Fruit fly (Drosophila melanogaster) whole organism, embryonic: Measurements from ENCODE around the gene CG5966.
A peak's percentile ranks its signal among the peaks of the same experiment; 100 is the strongest.

Experiments
- Abd-B ChIP-seq: fragments of 200-800 bp; sonication (Bioruptor generic); optimal IDR thresholded peaks from 2 replicates; lab custom pipeline; 2018; ENCODE audit warnings: missing biosample characterization, mild to moderate bottlenecking, missing genetic modification characterization, moderate library complexity
- Adf1 ChIP-seq: fragments of 200-800 bp; sonication (Bioruptor generic); IDR thresholded peaks from 2 replicates; pipeline ENCODE4 v1.3.6; 2022; ENCODE audit warnings: missing biosample characterization, missing genetic modification characterization
- Atf3 ChIP-seq: fragments of 200-800 bp; sonication (Bioruptor generic); optimal IDR thresholded peaks from 3 replicates; lab custom pipeline; 2016; ENCODE audit warnings: missing biosample characterization, missing genetic modification characterization
- B-H1 ChIP-seq: fragments of 200-800 bp; sonication (Bioruptor generic); IDR thresholded peaks from 3 replicates; pipeline ENCODE4 v1.3.6; 2022; ENCODE audit warnings: missing biosample characterization, missing genetic modification characterization
- CG1024 ChIP-seq: fragments of 200-800 bp; sonication (Bioruptor generic); IDR thresholded peaks from 2 replicates; pipeline ENCODE4 v1.3.6; 2022; ENCODE audit warnings: missing biosample characterization, missing genetic modification characterization
- CG10366 ChIP-seq: fragments of 200-800 bp; sonication (Bioruptor generic); IDR thresholded peaks from 2 replicates; pipeline ENCODE4 v1.3.6; 2022; ENCODE audit warnings: missing biosample characterization, missing genetic modification characterization
- CG10979 ChIP-seq: fragments of 200-800 bp; sonication (Bioruptor generic); optimal IDR thresholded peaks from 2 replicates; lab custom pipeline; 2018; ENCODE audit warnings: missing biosample characterization, mild to moderate bottlenecking, missing genetic modification characterization, moderate library complexity
- CG11398 ChIP-seq: fragments of 200-800 bp; sonication (Bioruptor generic); optimal IDR thresholded peaks from 2 replicates; lab custom pipeline; 2016; ENCODE audit warnings: missing biosample characterization, missing genetic modification characterization
- CG12391 ChIP-seq: fragments of 200-800 bp; sonication (Bioruptor generic); optimal IDR thresholded peaks from 3 replicates; lab custom pipeline; 2018; ENCODE audit warnings: missing biosample characterization, mild to moderate bottlenecking, missing genetic modification characterization, moderate library complexity
- CG15073 ChIP-seq: fragments of 200-800 bp; sonication (Bioruptor generic); optimal IDR thresholded peaks from 2 replicates; lab custom pipeline; 2016; ENCODE audit warnings: missing biosample characterization, missing genetic modification characterization
- CG15269 ChIP-seq: fragments of 200-800 bp; sonication (Bioruptor generic); optimal IDR thresholded peaks from 2 replicates; lab custom pipeline; 2018; ENCODE audit warnings: missing biosample characterization, mild to moderate bottlenecking, missing genetic modification characterization, moderate library complexity
- CG17328 ChIP-seq: fragments of 200-800 bp; sonication (Bioruptor generic); IDR thresholded peaks from 2 replicates; pipeline ENCODE4 v1.3.6; 2022; ENCODE audit warnings: missing biosample characterization, missing genetic modification characterization
- CG1792 ChIP-seq: fragments of 200-800 bp; sonication (Bioruptor generic); optimal IDR thresholded peaks from 2 replicates; lab custom pipeline; 2016; ENCODE audit warnings: missing biosample characterization, missing genetic modification characterization
- CG1832 ChIP-seq: fragments of 200-800 bp; sonication (Bioruptor generic); optimal IDR thresholded peaks from 2 replicates; lab custom pipeline; 2017; ENCODE audit warnings: missing biosample characterization, mild to moderate bottlenecking, missing genetic modification characterization, inconsistent platforms
- CG2129 ChIP-seq: fragments of 200-800 bp; sonication (Bioruptor generic); IDR thresholded peaks from 2 replicates; pipeline ENCODE4 v1.3.6; 2022; ENCODE audit warnings: missing biosample characterization, missing genetic modification characterization; ENCODE audit not compliant: partially characterized antibody
- CG4282 ChIP-seq: fragments of 200-800 bp; sonication (Bioruptor generic); optimal IDR thresholded peaks from 2 replicates; lab custom pipeline; 2016; ENCODE audit warnings: missing biosample characterization, missing genetic modification characterization
- CG4854 ChIP-seq: fragments of 200-800 bp; sonication (Bioruptor generic); optimal IDR thresholded peaks from 2 replicates; lab custom pipeline; 2016; ENCODE audit warnings: missing biosample characterization, missing genetic modification characterization, inconsistent platforms
- CG6175 ChIP-seq: fragments of 200-800 bp; sonication (Bioruptor generic); IDR thresholded peaks from 3 replicates; pipeline ENCODE4 v1.3.6; 2022; ENCODE audit warnings: missing biosample characterization, missing genetic modification characterization
- CG8478 ChIP-seq: fragments of >200 bp; optimal IDR thresholded peaks from 2 replicates; lab custom pipeline; 2018
- CG9437 ChIP-seq: fragments of 200-800 bp; sonication (Bioruptor generic); optimal IDR thresholded peaks from 2 replicates; lab custom pipeline; 2018; ENCODE audit warnings: missing biosample characterization, mild to moderate bottlenecking, missing genetic modification characterization
- Gug ChIP-seq: fragments of 200-800 bp; sonication (Bioruptor generic); IDR thresholded peaks from 4 replicates; pipeline ENCODE4 v1.3.6; 2022; ENCODE audit warnings: missing biosample characterization, missing genetic modification characterization
- HmgZ ChIP-seq: fragments of 200-800 bp; sonication (Bioruptor generic); optimal IDR thresholded peaks from 2 replicates; lab custom pipeline; 2018; ENCODE audit warnings: missing biosample characterization, mild to moderate bottlenecking, missing genetic modification characterization
- Hsf ChIP-seq: fragments of 200-800 bp; sonication (Bioruptor generic); optimal IDR thresholded peaks from 3 replicates; lab custom pipeline; 2016; ENCODE audit warnings: missing biosample characterization, missing genetic modification characterization
- Lhr ChIP-seq: fragments of 200-800 bp; sonication (Bioruptor generic); optimal IDR thresholded peaks from 3 replicates; lab custom pipeline; 2017; ENCODE audit warnings: mild to moderate bottlenecking, missing biosample characterization, missing genetic modification reagents, missing genetic modification characterization
- Med ChIP-seq: fragments of 200-800 bp; sonication (Bioruptor generic); peaks from one replicate; lab custom pipeline; 2016; ENCODE audit warnings: missing biosample characterization, missing genetic modification characterization, mild to moderate bottlenecking, inconsistent platforms, moderate library complexity
- NFAT ChIP-seq: fragments of 200-800 bp; sonication (Bioruptor generic); IDR thresholded peaks from 2 replicates; pipeline ENCODE4 v1.3.6; 2022; ENCODE audit warnings: missing biosample characterization, missing genetic modification characterization
- Oaz ChIP-seq: fragments of 200-800 bp; sonication (Bioruptor generic); IDR thresholded peaks from 2 replicates; pipeline ENCODE4 v1.3.6; 2022; ENCODE audit warnings: missing biosample characterization, missing genetic modification characterization
- Pdp1 ChIP-seq, 2 experiments: fragments of 200-800 bp; sonication (Bioruptor generic); optimal IDR thresholded peaks; 3 replicates each; lab custom pipeline; 2016; ENCODE audit warnings: missing biosample characterization in 2 of 2, missing genetic modification characterization in 2 of 2, mild to moderate bottlenecking in 1 of 2, moderate library complexity in 1 of 2
- Sin3A ChIP-seq: fragments of >200 bp; optimal IDR thresholded peaks from 2 replicates; lab custom pipeline; 2018
- ab ChIP-seq: fragments of 200-800 bp; sonication (Bioruptor generic); optimal IDR thresholded peaks from 2 replicates; lab custom pipeline; 2016; ENCODE audit warnings: missing biosample characterization, missing genetic modification characterization
- cas ChIP-seq: fragments of 200-800 bp; sonication (Bioruptor generic); IDR thresholded peaks from 2 replicates; pipeline ENCODE4 v1.3.6; 2022; ENCODE audit warnings: missing biosample characterization, missing genetic modification characterization
- chif ChIP-seq, 2 experiments: fragments of 200-800 bp; sonication (Bioruptor generic); optimal IDR thresholded peaks; 3 replicates each; lab custom pipeline; 2016; ENCODE audit warnings: missing biosample characterization in 2 of 2, missing genetic modification characterization in 2 of 2
- chm ChIP-seq: fragments of 200-800 bp; sonication (Bioruptor generic); IDR thresholded peaks from 2 replicates; pipeline ENCODE4 v1.3.6; 2022; ENCODE audit warnings: missing biosample characterization, missing genetic modification characterization
- da ChIP-seq: fragments of 200-800 bp; sonication (Bioruptor generic); optimal IDR thresholded peaks from 2 replicates; lab custom pipeline; 2016; ENCODE audit warnings: missing biosample characterization, missing genetic modification characterization
- dm ChIP-seq: fragments of 200-800 bp; sonication (Bioruptor generic); optimal IDR thresholded peaks from 3 replicates; lab custom pipeline; 2016; ENCODE audit warnings: missing biosample characterization, missing genetic modification characterization
- gsb ChIP-seq: fragments of 200-800 bp; sonication (Bioruptor generic); IDR thresholded peaks from 2 replicates; pipeline ENCODE4 v1.3.6; 2022; ENCODE audit warnings: missing biosample characterization, missing genetic modification characterization
- gsb-n ChIP-seq: fragments of 200-800 bp; sonication (Bioruptor generic); optimal IDR thresholded peaks from 3 replicates; lab custom pipeline; 2018; ENCODE audit warnings: missing biosample characterization, mild to moderate bottlenecking, missing genetic modification characterization
- hb ChIP-seq: fragments of 200-800 bp; sonication (Bioruptor generic); IDR thresholded peaks from 3 replicates; pipeline ENCODE4 v1.3.6; 2022; ENCODE audit warnings: missing biosample characterization, missing genetic modification characterization; ENCODE audit not compliant: partially characterized antibody
- ind ChIP-seq: fragments of 200-800 bp; sonication (Bioruptor generic); optimal IDR thresholded peaks from 3 replicates; lab custom pipeline; 2016; ENCODE audit warnings: missing biosample characterization, missing genetic modification characterization
- lbe ChIP-seq: fragments of 200-800 bp; sonication (Bioruptor generic); optimal IDR thresholded peaks from 2 replicates; lab custom pipeline; 2016; ENCODE audit warnings: missing biosample characterization, mild to moderate bottlenecking, missing genetic modification characterization
- lov ChIP-seq, 2 experiments: fragments of 200-800 bp in 1 of 2; fragments of >200 bp in 1 of 2; sonication (Bioruptor generic) in 1 of 2; IDR thresholded peaks in 1 of 2; optimal IDR thresholded peaks in 1 of 2; 2 replicates in 1 of 2; 3 replicates in 1 of 2; pipeline versions ENCODE4 v1.3.6 to Lab custom; 2017 to 2022; ENCODE audit warnings: missing biosample characterization in 1 of 2, missing genetic modification characterization in 1 of 2
- mam ChIP-seq: fragments of 200-800 bp; sonication (Bioruptor generic); optimal IDR thresholded peaks from 3 replicates; lab custom pipeline; 2016; ENCODE audit warnings: missing biosample characterization, missing genetic modification characterization
- oc ChIP-seq: fragments of 200-800 bp; sonication (Bioruptor generic); optimal IDR thresholded peaks from 2 replicates; lab custom pipeline; 2018; ENCODE audit warnings: missing biosample characterization, mild to moderate bottlenecking, missing genetic modification characterization, moderate library complexity
- pan ChIP-seq, 4 experiments: fragments of >200 bp in 3 of 4; fragments of 200-800 bp in 1 of 4; sonication (Bioruptor generic) in 1 of 4; optimal IDR thresholded peaks in 3 of 4; IDR thresholded peaks in 1 of 4; 2 replicates each; pipeline versions ENCODE4 v1.3.6 to Lab custom; 2017 to 2022; ENCODE audit warnings: missing biosample characterization in 2 of 4, missing genetic modification characterization in 2 of 4, mixed read lengths in 1 of 4
- salm ChIP-seq: fragments of 200-800 bp; sonication (Bioruptor generic); optimal IDR thresholded peaks from 2 replicates; lab custom pipeline; 2018; ENCODE audit warnings: missing biosample characterization, mild to moderate bottlenecking, missing genetic modification characterization
- schlank ChIP-seq: fragments of 200-800 bp; sonication (Bioruptor generic); optimal IDR thresholded peaks from 2 replicates; lab custom pipeline; 2018; ENCODE audit warnings: missing biosample characterization, mild to moderate bottlenecking, missing genetic modification characterization
- sens ChIP-seq: fragments of 200-800 bp; sonication (Bioruptor generic); peaks from one replicate; lab custom pipeline; 2016; ENCODE audit warnings: missing biosample characterization, missing genetic modification characterization
- ssp ChIP-seq: fragments of 200-800 bp; sonication (Bioruptor generic); IDR thresholded peaks from 2 replicates; pipeline ENCODE4 v1.3.6; 2022; ENCODE audit warnings: missing biosample characterization, missing genetic modification characterization
- stc ChIP-seq: fragments of 200-800 bp; sonication (Bioruptor generic); IDR thresholded peaks from 2 replicates; pipeline ENCODE4 v1.3.6; 2022; ENCODE audit warnings: missing biosample characterization, missing genetic modification characterization
- sug ChIP-seq: fragments of 200-800 bp; optimal IDR thresholded peaks from 2 replicates; lab custom pipeline; 2019; ENCODE audit warnings: missing biosample characterization, mild to moderate bottlenecking, missing genetic modification characterization, moderate library complexity
- tna ChIP-seq: fragments of 200-800 bp; sonication (Bioruptor generic); IDR thresholded peaks from 2 replicates; pipeline ENCODE4 v1.3.6; 2022; ENCODE audit warnings: missing biosample characterization, missing genetic modification characterization; ENCODE audit not compliant: partially characterized antibody
- vfl ChIP-seq: fragments of 200-800 bp; sonication (Bioruptor generic); optimal IDR thresholded peaks from 2 replicates; lab custom pipeline; 2016; ENCODE audit warnings: missing biosample characterization, missing genetic modification characterization

The CG5966 gene

dm6 chrX:6029015-6029414 lies 40.4 kb downstream of the CG5966 start (continued):
- TF ChIP-seq stc (GFP tag; lab: Robert Waterston, UW) (no peak), CG15073 (GFP tag; lab: Kevin White, UChicago) (no peak), Gug (GFP tag; lab: Robert Waterston, UW) (no peak), gsb-n (tag; lab: Kevin White, UChicago) (peak; percentile 47), CG12391 (no peak), chif (GFP tag; optimal IDR thresholded peaks at IDR 0.05; lab: Kevin White, UChicago) (no peak), hb (GFP tag; lab: Robert Waterston, UW) (no peak), NFAT (no peak), da (GFP tag; lab: Kevin White, UChicago) (no peak), Adf1 (GFP tag; lab: Robert Waterston, UW) (no peak), tna (GFP tag; lab: Robert Waterston, UW) (no peak), CG1024 (GFP tag; lab: Robert Waterston, UW) (no peak), ab (GFP tag; lab: Kevin White, UChicago) (no peak), lov (optimal IDR thresholded peaks at IDR 0.05; lab: Kevin White, UChicago) (no peak), lov (GFP tag; IDR thresholded peaks at IDR 0.05; lab: Robert Waterston, UW) (no peak), CG4282 (GFP tag; lab: Kevin White, UChicago) (no peak), oc (no peak), Lhr (GFP tag; lab: Kevin White, UChicago) (no peak), CG9437 (GFP tag; lab: Kevin White, UChicago) (no peak), B-H1 (GFP tag; lab: Robert Waterston, UW) (no peak), cas (GFP tag; lab: Robert Waterston, UW) (no peak), Atf3 (GFP tag; lab: Kevin White, UChicago) (no peak), sug (tag; lab: Kevin White, UChicago) (no peak), CG15269 (tag; lab: Kevin White, UChicago) (peak; percentile 63), ind (GFP tag; lab: Kevin White, UChicago) (no peak), sens (peak; percentile 56)

dm6 chrX:6030010-6030409 lies 41.4 kb downstream of the CG5966 start:
- TF ChIP-seq CG9437 (GFP tag; lab: Kevin White, UChicago) (no peak), salm (no peak), CG2129 (GFP tag; lab: Robert Waterston, UW) (no peak), Abd-B (GFP tag; lab: Kevin White, UChicago) (no peak), HmgZ (no peak), Oaz (GFP tag; lab: Robert Waterston, UW) (no peak), Pdp1 (GFP tag; optimal IDR thresholded peaks at IDR 0.05; lab: Kevin White, UChicago) (no peak), CG1792 (no peak), ssp (no peak), CG8478 (lab: Kevin White, UChicago) (no peak), CG11398 (GFP tag; lab: Kevin White, UChicago) (no peak), mam (GFP tag; lab: Kevin White, UChicago) (no peak), sens (peak; percentile 43), CG17328 (GFP tag; lab: Robert Waterston, UW) (no peak), Med (GFP tag; lab: Kevin White, UChicago) (peak; percentile 60), CG4854 (GFP tag; lab: Kevin White, UChicago) (no peak), CG10366 (no peak), vfl (no peak), chm (GFP tag; lab: Robert Waterston, UW) (no peak), CG1832 (no peak), Sin3A (no peak), CG6175 (GFP tag; lab: Robert Waterston, UW) (no peak), Hsf (GFP tag; lab: Kevin White, UChicago) (no peak), pan (optimal IDR thresholded peaks at IDR 0.05; lab: Kevin White, UChicago) (no peak), pan (GFP tag; optimal IDR thresholded peaks at IDR 0.05 in 1 of 2, IDR thresholded peaks at IDR 0.05 in 1 of 2) (no peak), schlank (tag; lab: Kevin White, UChicago) (no peak), gsb (GFP tag; lab: Robert Waterston, UW) (no peak), lbe (peak; percentile 18), dm (GFP tag; lab: Kevin White, UChicago) (no peak), CG10979 (tag; lab: Kevin White, UChicago) (no peak)
